Fruit fly (Drosophila melanogaster): Measurements from ENCODE around the gene Spag1.

Gene Spag1

DNA sequence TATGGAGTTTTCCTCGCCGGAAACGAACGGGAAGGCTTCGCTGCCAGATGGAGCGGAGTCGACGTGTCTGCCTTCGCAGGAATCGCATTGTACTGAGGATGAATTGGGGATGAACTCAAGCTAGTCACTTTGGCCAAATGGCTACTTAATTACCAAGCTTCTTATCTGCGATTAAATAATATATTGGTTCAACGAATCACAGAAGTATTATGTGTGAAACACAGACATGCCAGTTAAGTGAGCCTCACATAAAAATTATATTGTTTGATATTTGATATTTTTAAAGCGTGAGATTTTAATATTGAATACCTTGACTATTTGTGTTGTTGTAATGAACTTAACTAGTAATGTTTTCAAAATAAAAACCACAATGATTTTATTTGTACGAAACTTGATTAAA is 18.8 kb downstream of the Spag1 start, which contains the start of gene Gr97a:
TSS of gene Gr97a (minus strand) at position 101 of the 400 bp plus-strand sequence.
- TF ChIP-seq CG14441 (GFP tag; IDR thresholded peaks at IDR 0.05) (0 out of 2 replicates have a peak, but pooled peaks have one; percentile 11), oc (tag; optimal IDR thresholded peaks at IDR 0.05) (no peak), CG3995 (GFP tag; optimal IDR thresholded peaks at IDR 0.05) (peak; percentile 50), zfh1 (GFP tag; IDR thresholded peaks at IDR 0.05) (0 out of 3 replicates have a peak, but pooled peaks have one; percentile 4)

DNA sequence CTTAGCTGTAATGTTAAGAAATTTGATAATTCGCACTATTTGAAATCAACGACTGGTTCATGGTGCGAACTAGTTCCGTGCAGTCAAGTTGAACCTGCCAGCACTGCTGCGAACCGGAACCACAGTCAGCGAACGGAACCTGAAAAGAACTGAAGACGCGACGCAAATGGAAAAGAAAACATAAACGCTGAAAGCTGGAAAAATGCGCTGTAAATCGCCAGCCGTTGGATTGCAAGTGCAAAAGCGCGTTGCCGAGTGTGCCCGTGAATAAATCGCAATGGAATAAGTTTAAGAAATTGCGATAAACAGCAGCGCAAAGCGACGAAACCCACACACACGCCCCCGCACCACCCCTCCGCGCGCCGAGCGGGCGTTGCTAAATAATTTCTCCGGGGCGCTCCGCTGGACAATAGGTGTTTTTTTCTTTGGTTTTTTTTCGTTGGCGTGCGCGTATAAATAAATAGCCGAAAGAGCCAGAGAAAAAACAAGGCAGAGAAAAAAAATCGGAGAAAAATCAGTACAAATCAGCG is 19.2 kb downstream of the Spag1 start, which contains the start of gene CG5521:
TSS of gene CG5521 (plus strand) at position 137 of the 530 bp plus-strand sequence.
- peak; percentile 79 for TF ChIP-seq cg (GFP tag; optimal IDR thresholded peaks at IDR 0.05)
- TF ChIP-seq gsb-n (tag; optimal IDR thresholded peaks at IDR 0.05), result no peak
- no peak for TF ChIP-seq CG10565 (GFP tag; optimal IDR thresholded peaks at IDR 0.05)
- TF ChIP-seq BEAF-32 (GFP tag; optimal IDR thresholded peaks at IDR 0.05), result peak; percentile 0
- peak; percentile 84 for TF ChIP-seq row (GFP tag; IDR thresholded peaks at IDR 0.05)
- no peak for TF ChIP-seq Oaz (GFP tag; IDR thresholded peaks at IDR 0.05)
- no peak for TF ChIP-seq CG9609 (GFP tag; optimal IDR thresholded peaks at IDR 0.05)
- TF ChIP-seq tna (GFP tag; IDR thresholded peaks at IDR 0.05; ENCODE audit: partially characterized antibody), result peak; percentile 48; the same call in 1 of the 2 replicates
- TF ChIP-seq wor (GFP tag; IDR thresholded peaks at IDR 0.05), result no peak
- no peak for TF ChIP-seq CG32767 (GFP tag; IDR thresholded peaks at IDR 0.05)
- no peak for TF ChIP-seq CG1832 (GFP tag; optimal IDR thresholded peaks at IDR 0.05)
- peak; percentile 13 for TF ChIP-seq sug (tag; optimal IDR thresholded peaks at IDR 0.05)
- TF ChIP-seq CG43689 (GFP tag; IDR thresholded peaks at IDR 0.05), result no peak
- no peak for TF ChIP-seq Lpt (GFP tag; optimal IDR thresholded peaks at IDR 0.05)
- TF ChIP-seq Stat92E (GFP tag; optimal IDR thresholded peaks at IDR 0.05), result peak in 1 of 3 experiments; percentile 49
- 0 out of 3 replicates have a peak, but pooled peaks have one; percentile 34 for TF ChIP-seq CG16813 (GFP tag; IDR thresholded peaks at IDR 0.05; ENCODE audit: partially characterized antibody)
- peak; percentile 33; the same call in 2 of the 4 replicates for TF ChIP-seq Dll (GFP tag; IDR thresholded peaks at IDR 0.05; ENCODE audit: partially characterized antibody)
- TF ChIP-seq CG8290 (GFP tag; optimal IDR thresholded peaks at IDR 0.05), result no peak
- peak in 1 of 2 experiments; percentile 32 for TF ChIP-seq CG8290 (tag; optimal IDR thresholded peaks at IDR 0.05)
- TF ChIP-seq hkb (optimal IDR thresholded peaks at IDR 0.05), result no peak
- peak; percentile 50; the same call in 1 of the 2 replicates for TF ChIP-seq hkb (GFP tag; IDR thresholded peaks at IDR 0.05)
- peak; percentile 0 for TF ChIP-seq nmo (GFP tag; optimal IDR thresholded peaks at IDR 0.05)
- TF ChIP-seq sr (GFP tag; IDR thresholded peaks at IDR 0.05), result peak; percentile 67; the same call in 2 of the 3 replicates
- peak; percentile 29; the same call in 1 of the 2 replicates for TF ChIP-seq CG32532 (GFP tag; IDR thresholded peaks at IDR 0.05)
- TF ChIP-seq run (tag; optimal IDR thresholded peaks at IDR 0.05), result no peak
- TF ChIP-seq E2f2 (GFP tag; IDR thresholded peaks at IDR 0.05), result peak; percentile 24; the same call in 1 of the 2 replicates
- peak; percentile 77 for TF ChIP-seq knrl (GFP tag; IDR thresholded peaks at IDR 0.05; ENCODE audit: partially characterized antibody)
- TF ChIP-seq CG1602 (GFP tag; optimal IDR thresholded peaks at IDR 0.05), result no peak
- peak; percentile 48; the same call in 1 of the 2 replicates for TF ChIP-seq rib (GFP tag; IDR thresholded peaks at IDR 0.05)
- no peak for TF ChIP-seq Tbp (GFP tag; optimal IDR thresholded peaks at IDR 0.05)
- TF ChIP-seq Adf1 (GFP tag; IDR thresholded peaks at IDR 0.05), result peak; percentile 57
- TF ChIP-seq sens-2 (GFP tag; IDR thresholded peaks at IDR 0.05), result no peak
- peak; percentile 20; the same call in 1 of the 2 replicates for TF ChIP-seq chm (GFP tag; IDR thresholded peaks at IDR 0.05)
- TF ChIP-seq ttk (GFP tag; IDR thresholded peaks at IDR 0.05), result no peak
- TF ChIP-seq CG2199 (GFP tag; IDR thresholded peaks at IDR 0.05), result peak; percentile 47; the same call in 1 of the 3 replicates
- peak; percentile 62 for TF ChIP-seq sqz (GFP tag; optimal IDR thresholded peaks at IDR 0.05)
- no peak for TF ChIP-seq Ets65A (GFP tag)
- peak; percentile 37 for TF ChIP-seq D19A (tag; optimal IDR thresholded peaks at IDR 0.05)
- TF ChIP-seq HLH4C (GFP tag; IDR thresholded peaks at IDR 0.05; ENCODE audit: partially characterized antibody), result peak; percentile 36; the same call in 1 of the 3 replicates
- TF ChIP-seq bbx (GFP tag; IDR thresholded peaks at IDR 0.05; ENCODE audit: partially characterized antibody), result peak; percentile 45
- TF ChIP-seq crc (GFP tag; optimal IDR thresholded peaks at IDR 0.05), result no peak
- TF ChIP-seq Eip74EF (GFP tag; optimal IDR thresholded peaks at IDR 0.05), result no peak
- peak; percentile 7 for TF ChIP-seq lab (GFP tag; optimal IDR thresholded peaks at IDR 0.05)
- no peak for TF ChIP-seq da (GFP tag; optimal IDR thresholded peaks at IDR 0.05)
